Worm (Caenorhabditis elegans) whole organism, midembryonic: ENCODE data around the gene ZK177.3.

Source experiments
- cog-1 ChIP-seq: sonication (generic microtip); optimal IDR thresholded peaks from 2 replicates; lab custom pipeline; 2016; ENCODE audit warnings: missing genetic modification characterization, missing compliant biosample characterization
- flt-1 ChIP-seq: fragments of 200-800 bp; sonication (Bioruptor generic); IDR thresholded peaks from 2 replicates; pipeline ENCODE4 v1.3.6; 2022; ENCODE audit warnings: missing genetic modification characterization, missing compliant biosample characterization
- klf-2 ChIP-seq: fragments of 200-800 bp; sonication (Bioruptor generic); conservative IDR thresholded peaks from 2 replicates; pipeline ENCODE4 v1.3.6; 2022; ENCODE audit warnings: missing genetic modification reagents, missing genetic modification characterization, missing compliant biosample characterization
- med-1 ChIP-seq: sonication (generic microtip); optimal IDR thresholded peaks from 2 replicates; lab custom pipeline; 2017; ENCODE audit warnings: missing genetic modification characterization, mild to moderate bottlenecking, missing compliant biosample characterization, antibody characterized with exemption, missing genetic modification reagents; ENCODE audit not compliant: insufficient read depth
- ref-1 ChIP-seq: fragments of 200-800 bp; sonication (Bioruptor generic); conservative IDR thresholded peaks from 2 replicates; pipeline ENCODE4 v1.3.6; 2022; ENCODE audit warnings: missing genetic modification reagents, missing genetic modification characterization, missing compliant biosample characterization
- tab-1 ChIP-seq: fragments of 200-800 bp; sonication (Bioruptor generic); IDR thresholded peaks from 2 replicates; pipeline ENCODE4 v1.3.6; 2022; ENCODE audit warnings: missing genetic modification characterization, missing compliant biosample characterization
- ztf-23 ChIP-seq: fragments of 200-800 bp; sonication (Bioruptor generic); IDR thresholded peaks from 2 replicates; pipeline ENCODE4 v1.3.6; 2022; ENCODE audit warnings: missing genetic modification reagents, missing genetic modification characterization, missing compliant biosample characterization
- ztf-29 ChIP-seq: fragments of 200-800 bp; sonication (Bioruptor generic); IDR thresholded peaks from 2 replicates; pipeline ENCODE4 v1.3.6; 2022; ENCODE audit warnings: missing genetic modification reagents, missing genetic modification characterization, missing compliant biosample characterization

- no peak for TF ChIP-seq med-1
- no peak for TF ChIP-seq ztf-29 (GFP tag; lab: Robert Waterston, UW)
- TF ChIP-seq ref-1 (GFP tag; lab: Robert Waterston, UW): no peak
- TF ChIP-seq ztf-23: no peak
- no peak for TF ChIP-seq flt-1 (GFP tag; lab: Robert Waterston, UW)
- no peak for TF ChIP-seq klf-2 (GFP tag; lab: Robert Waterston, UW)
- no peak for TF ChIP-seq tab-1 (GFP tag; lab: Robert Waterston, UW)
- TF ChIP-seq cog-1 (tag; lab: Kevin White, UChicago): no peak
Observed at ce11 chrII:5500986-5501657, 14.5 kb upstream of the ZK177.3 start, which contains the start of gene F12A10.8.
